Fruit fly (Drosophila melanogaster) Kc167 (cell line): ENCODE measurements around the gene Cyp303a1.

Source experiments
- Myc ChIP-seq: fragments of >200 bp; optimal IDR thresholded peaks from 2 replicates; lab custom pipeline; 2017; ENCODE audit warnings: missing external identifiers
- Sin3A ChIP-seq: fragments of >200 bp; optimal IDR thresholded peaks from 2 replicates; lab custom pipeline; 2018; ENCODE audit warnings: missing external identifiers
- h ChIP-seq: fragments of >200 bp; optimal IDR thresholded peaks from 3 replicates; lab custom pipeline; 2018; ENCODE audit warnings: missing external identifiers
- insv ChIP-seq: fragments of >200 bp; optimal IDR thresholded peaks from 3 replicates; lab custom pipeline; 2018; ENCODE audit warnings: missing external identifiers
- psq ChIP-seq: fragments of >200 bp; optimal IDR thresholded peaks from 2 replicates; lab custom pipeline; 2017; ENCODE audit warnings: missing external identifiers
- ttk ChIP-seq: sonication (Bioruptor generic); optimal IDR thresholded peaks from 2 replicates; lab custom pipeline; 2017; ENCODE audit warnings: missing external identifiers

The Cyp303a1 gene

DNA sequence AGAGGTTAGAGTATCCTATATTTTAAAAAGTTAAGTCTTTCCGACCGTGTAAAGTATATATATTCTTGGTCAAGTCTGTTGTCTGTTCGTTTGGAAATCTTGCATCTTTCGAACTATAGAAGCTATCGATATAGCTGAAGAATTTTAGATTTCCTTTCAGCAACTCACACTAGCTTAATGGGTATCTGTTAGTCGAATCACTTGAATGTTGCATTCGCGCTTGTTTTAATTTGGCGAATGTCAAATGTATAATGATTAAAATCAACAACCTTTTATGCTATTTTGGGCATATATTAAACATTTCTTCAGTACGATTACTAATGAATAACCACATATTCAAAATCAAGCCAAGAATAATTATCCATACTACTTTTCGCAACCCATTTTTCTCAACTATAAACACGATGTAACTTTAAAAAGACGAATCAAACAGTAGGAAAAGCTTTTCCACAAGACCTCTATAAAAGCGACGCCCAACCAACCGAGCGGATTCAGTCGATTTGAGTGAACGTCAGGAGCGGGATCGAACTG, at the start of gene Cyp303a1:
Gene Cyp303a1, plus strand, starts transcription at position 481 of the 531 bp plus-strand sequence.
- TF ChIP-seq Sin3A (no peak), insv (lab: Kevin White, UChicago) (no peak), ttk (lab: Kevin White, UChicago) (no peak), h (no peak), psq (lab: Kevin White, UChicago) (no peak), Myc (no peak)

DNA sequence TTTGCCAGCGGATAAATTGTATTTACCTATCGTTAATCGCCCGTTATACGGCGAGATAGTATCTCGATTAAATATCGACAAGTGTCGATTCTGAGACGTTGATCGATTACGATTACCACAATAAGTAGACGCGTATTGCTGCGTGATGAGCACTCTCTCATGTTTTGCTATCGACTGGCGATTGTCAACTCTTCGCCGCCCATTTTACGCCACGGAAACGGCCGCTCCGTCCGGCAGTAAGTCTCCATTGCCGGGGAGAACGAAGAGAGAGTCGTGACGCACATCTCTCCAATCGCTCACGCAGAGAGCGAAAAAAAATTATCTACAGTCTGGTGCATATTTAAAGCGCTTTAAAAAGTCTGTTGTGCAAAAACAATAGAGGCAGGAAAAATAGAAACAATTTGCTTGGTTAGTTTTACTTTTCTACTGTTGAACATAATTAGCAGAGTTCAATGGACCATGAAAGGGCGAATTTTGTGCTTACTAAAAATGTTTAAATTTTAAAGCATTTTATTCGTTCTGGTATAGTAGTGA, 42.3 kb upstream of the Cyp303a1 start, which contains the start of gene CG46309:
Gene CG46309, minus strand, starts transcription at position 191 of the 534 bp plus-strand sequence.
- TF ChIP-seq insv (lab: Kevin White, UChicago) (no peak), ttk (lab: Kevin White, UChicago) (no peak), psq (lab: Kevin White, UChicago) (no peak), h (no peak), Myc (no peak), Sin3A (no peak)

DNA sequence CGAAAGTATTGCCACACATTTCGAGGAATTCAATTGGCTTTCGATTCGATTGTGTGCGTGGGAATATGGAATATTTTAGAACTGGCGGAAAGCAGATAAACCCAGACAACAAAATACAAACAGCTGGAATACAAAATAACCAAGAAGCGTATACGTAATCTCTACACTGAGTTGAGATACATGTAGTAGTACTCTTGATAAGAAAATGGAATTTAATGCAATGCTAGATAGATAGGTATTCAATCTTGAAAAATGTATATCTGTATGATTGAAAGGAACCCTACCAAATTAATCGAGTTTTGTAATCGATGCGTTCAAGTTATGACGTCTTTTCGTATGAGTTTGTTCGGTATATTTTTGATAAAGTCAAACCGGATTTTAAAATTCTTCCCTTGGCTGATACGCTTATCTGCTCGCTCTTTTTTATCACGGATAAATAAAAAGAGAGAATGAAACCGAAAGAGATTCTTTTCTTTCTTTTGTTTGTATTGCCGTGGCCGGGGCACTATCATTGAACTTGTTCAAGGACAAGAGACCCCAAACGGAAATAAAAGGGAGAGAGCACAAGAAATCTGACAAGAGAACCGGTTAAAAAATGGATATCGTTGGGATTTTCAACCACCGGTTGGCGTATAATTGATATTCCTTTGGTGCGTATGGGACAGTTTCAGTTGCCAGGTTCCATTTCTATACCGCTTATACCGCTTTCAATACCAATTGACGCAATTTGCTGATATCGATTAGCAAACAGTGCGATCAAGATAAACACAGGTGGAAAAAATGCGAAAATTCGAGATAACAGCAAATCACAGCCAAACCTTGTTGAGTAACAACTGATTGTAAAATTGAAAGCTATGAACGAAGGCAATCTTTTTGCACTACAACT, 38.5 kb upstream of the Cyp303a1 start:
- TF ChIP-seq Myc: no peak
- TF ChIP-seq insv (lab: Kevin White, UChicago): no peak
- TF ChIP-seq psq (lab: Kevin White, UChicago): no peak
- TF ChIP-seq Sin3A: no peak

DNA sequence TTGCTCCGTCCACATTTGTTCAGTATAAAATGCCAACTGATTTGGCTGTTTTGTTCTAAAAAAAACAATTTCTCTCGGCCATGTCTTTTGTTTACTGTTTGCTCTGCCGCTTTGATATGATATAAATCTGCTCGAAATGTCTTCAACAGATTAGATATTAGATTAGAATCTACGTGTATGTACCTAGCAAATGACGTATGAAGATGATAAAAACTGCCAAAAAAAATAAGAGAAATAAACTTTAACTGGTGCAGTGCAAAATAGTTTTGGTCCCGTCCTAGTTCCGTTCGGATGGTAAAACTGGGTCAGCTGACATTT, 37.9 kb upstream of the Cyp303a1 start:
- TF ChIP-seq Sin3A (no peak), h (no peak), ttk (lab: Kevin White, UChicago) (no peak), psq (lab: Kevin White, UChicago) (no peak), insv (lab: Kevin White, UChicago) (no peak)

DNA sequence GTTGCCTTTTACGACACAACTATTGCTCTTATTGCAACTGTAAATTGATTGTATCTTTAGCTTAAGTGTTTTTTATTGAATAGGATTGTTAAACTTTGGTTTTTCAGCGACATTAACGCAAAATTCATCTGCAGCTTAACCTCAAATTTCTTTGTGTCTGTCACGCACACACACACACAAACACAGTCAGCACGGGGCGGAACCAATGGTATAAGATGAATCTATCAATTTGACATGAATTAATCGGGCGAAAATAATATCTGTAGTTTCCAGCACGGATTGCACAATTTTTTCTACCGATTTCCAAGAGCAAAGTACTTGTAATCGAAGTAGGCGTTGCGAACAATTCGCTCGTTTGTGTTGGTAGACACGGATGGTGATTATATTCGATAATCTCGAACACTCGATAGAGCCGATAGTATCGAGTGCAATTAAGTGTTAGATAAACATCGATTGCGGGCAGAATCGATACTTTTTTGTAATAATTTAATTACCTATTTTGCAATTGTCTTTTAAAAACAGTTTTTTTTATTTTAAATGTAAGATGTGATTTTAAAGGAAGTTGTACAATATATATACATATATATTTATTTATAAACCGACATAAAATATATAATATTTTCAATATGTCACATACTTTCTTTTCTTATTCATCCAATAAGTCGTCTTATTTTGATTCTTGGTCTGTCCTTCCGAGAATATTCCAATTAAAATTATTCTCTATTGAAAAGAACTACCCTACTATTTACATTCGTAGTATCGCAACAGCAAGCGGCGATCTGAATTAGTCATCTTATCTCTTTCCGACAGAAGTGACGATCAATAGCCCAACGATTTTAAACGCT, 36.5 kb upstream of the Cyp303a1 start, which contains the start of the genes PRL-1 and EndoGI:
Gene PRL-1, minus strand, starts transcription at position 380 of the 845 bp plus-strand sequence.
Gene EndoGI, plus strand, starts transcription at position 462 of the 845 bp plus-strand sequence.
- no peak for TF ChIP-seq Myc
- TF ChIP-seq psq (lab: Kevin White, UChicago): peak; percentile 84

DNA sequence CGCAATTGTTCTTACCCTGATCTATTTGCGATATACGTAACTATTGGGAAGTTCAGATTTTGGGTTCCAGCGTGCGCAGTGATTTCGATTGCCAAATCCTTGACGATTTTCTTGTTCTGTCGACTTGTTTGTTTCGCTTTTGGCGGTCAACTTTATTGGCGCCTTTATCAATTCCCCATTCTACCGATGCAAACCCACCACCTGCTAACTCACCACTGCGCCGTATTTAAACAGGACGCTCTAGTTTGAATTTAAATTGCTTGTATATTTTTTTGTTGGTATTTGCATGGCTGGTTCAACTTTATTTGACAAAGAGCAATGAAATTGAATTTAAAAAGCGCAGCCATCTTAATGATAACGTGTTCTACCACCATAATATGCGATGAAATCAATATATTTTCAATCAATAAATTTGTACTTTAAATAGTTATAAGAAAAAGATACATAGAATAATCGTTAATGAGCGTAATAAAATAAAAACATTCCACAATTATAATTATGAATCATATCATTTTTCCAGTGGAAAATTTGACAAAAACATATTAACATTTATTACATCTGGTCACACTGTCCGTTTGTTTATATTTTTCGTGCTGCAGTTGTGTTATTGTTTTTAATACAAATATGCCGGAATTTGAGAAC, 32.3 kb upstream of the Cyp303a1 start, which contains the start of the genes twe and CG4935:
Gene twe, minus strand, starts transcription at position 302 of the 642 bp plus-strand sequence.
Gene CG4935, plus strand, starts transcription at position 566 of the 642 bp plus-strand sequence.
- TF ChIP-seq psq (lab: Kevin White, UChicago): no peak
- TF ChIP-seq Sin3A: no peak
- no peak for TF ChIP-seq ttk (lab: Kevin White, UChicago)
- no peak for TF ChIP-seq insv (lab: Kevin White, UChicago)
- TF ChIP-seq h: no peak
- no peak for TF ChIP-seq Myc

DNA sequence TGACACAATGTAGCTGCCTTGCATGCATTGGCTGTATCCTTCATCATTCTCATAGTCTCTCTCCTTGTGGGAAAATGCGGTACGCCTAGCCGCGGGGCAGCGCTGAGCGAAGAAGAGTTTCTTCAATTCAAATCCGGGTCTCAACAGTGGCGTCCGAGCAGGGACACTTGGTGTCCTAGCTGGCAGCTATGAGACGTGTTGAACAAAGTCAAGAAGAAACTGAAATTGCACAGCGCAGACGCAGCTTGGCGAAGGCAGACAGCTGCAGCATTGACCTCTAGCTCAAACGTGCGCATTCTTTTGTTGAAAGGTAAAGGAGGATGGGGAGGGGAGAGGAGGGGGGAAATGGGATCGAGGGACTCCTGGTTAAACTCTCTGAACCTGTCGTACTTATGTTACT, 30.3 kb upstream of the Cyp303a1 start:
- TF ChIP-seq Sin3A (no peak), h (no peak), psq (lab: Kevin White, UChicago) (no peak), Myc (no peak), insv (lab: Kevin White, UChicago) (no peak), ttk (lab: Kevin White, UChicago) (no peak)

DNA sequence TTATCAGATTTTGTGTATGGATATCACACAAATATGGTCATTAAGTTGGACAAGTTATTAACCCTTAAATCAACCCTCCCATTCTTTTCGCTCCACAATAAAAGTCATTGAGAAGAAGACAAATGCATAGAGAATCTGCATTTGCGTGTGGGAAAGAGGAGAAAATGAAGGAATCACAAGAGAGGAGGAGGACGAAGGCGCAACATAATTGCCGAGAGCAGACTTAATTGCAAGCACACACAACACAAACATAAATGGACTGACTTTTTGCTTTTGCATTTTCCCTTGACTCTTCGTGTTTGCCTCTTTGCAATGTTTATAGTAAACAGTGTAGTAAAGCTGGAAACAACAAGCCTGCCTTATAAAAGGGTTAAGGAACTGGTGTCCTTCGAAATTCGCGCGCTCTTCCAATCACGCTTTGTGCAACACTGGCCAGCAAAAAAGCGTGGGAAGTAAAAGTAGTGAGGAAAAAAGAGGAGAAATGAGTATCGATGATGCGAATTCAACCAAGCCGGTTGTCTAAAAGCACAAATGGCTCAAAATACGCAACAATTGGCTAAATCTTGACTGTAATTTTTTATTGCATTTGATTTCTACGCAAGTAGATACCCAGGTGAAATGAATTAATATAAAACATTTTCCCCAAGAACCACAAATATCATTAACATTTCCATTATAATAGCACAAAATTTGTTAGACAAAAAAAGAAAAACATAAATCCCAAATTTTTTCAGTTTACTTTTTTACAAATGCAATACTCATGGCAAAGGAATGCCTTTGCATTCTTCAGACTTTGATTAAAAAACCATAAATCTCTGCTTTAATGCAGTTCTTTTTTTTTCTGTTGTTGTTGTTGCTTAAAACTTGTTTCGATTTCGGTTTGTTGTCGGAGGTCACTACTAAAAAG, 26.6 kb upstream of the Cyp303a1 start:
- TF ChIP-seq Sin3A (no peak), Myc (no peak)

DNA sequence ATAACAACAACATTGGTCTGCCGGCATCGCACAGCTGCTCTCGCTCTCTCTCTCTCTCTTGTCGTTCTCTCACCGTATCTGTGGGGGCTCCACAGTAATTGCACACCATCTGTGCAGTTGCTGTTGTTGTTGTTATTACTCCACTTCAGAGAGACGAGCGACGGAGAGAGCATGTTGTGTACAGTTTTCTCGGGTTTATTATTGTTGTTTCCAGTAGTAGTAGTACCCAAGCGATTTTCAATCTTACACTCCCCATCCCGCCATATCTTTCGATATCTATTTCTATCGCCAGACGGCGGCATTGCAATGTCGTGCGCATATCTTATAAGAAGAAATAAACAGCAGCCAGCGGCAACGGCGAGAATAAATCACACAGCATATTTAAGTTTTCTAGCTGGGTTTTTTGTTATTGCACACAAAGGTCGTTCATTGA, 25.9 kb upstream of the Cyp303a1 start:
- no peak for TF ChIP-seq Myc

DNA sequence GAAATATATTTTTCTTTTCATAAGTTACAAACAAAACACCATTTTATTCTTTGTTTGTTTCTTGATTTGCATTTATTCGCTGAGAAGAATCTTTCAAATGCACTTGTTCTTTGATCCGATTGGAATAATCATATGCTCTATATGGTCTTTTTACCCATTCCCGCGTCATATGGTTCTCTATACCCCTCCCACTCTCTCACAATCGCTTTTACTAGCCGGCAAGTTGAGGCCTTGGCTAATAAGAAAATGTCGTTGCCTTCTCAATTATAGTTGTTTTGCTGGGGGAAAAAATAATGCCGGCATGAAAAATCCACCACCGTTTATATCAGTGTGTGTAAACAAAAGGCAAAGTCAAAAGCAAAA, 25.1 kb upstream of the Cyp303a1 start:
- TF ChIP-seq psq (lab: Kevin White, UChicago) (no peak), h (no peak), insv (lab: Kevin White, UChicago) (no peak), Sin3A (no peak), ttk (lab: Kevin White, UChicago) (no peak), Myc (no peak)
